Worm (Caenorhabditis elegans) whole organism, young adult: Measurements from ENCODE around the gene srh-40.

ENCODE experiments used
- B0035.1 ChIP-seq: sonication (generic microtip); optimal IDR thresholded peaks from 2 replicates; lab custom pipeline; 2016; ENCODE audit warnings: missing genetic modification characterization, mild to moderate bottlenecking, missing compliant biosample characterization, missing genotype, missing genetic modification reagents
- B0336.3 ChIP-seq: fragments of 200-800 bp; sonication (Bioruptor generic); IDR thresholded peaks from 2 replicates; pipeline ENCODE4 v1.3.6; 2022; ENCODE audit warnings: missing genetic modification characterization, missing compliant biosample characterization
- C06A6.2 ChIP-seq: fragments of 200-800 bp; sonication (Bioruptor generic); conservative IDR thresholded peaks from 2 replicates; pipeline ENCODE4 v1.3.6; 2022; ENCODE audit warnings: missing genetic modification characterization, missing compliant biosample characterization
- C17E4.6 ChIP-seq: fragments of 200-800 bp; sonication (Bioruptor generic); IDR thresholded peaks from 2 replicates; pipeline ENCODE4 v1.3.6; 2022; ENCODE audit warnings: missing genetic modification reagents, missing genetic modification characterization, missing compliant biosample characterization
- D2030.7 ChIP-seq: fragments of 200-800 bp; sonication (Bioruptor generic); IDR thresholded peaks from 2 replicates; pipeline ENCODE4 v1.3.6; 2022; ENCODE audit warnings: missing genetic modification reagents, missing genetic modification characterization, missing compliant biosample characterization
- F22D6.2 ChIP-seq: sonication (generic microtip); optimal IDR thresholded peaks from 2 replicates; lab custom pipeline; 2016; ENCODE audit warnings: mild to moderate bottlenecking, missing genetic modification characterization, missing compliant biosample characterization
- F57C9.4 ChIP-seq: sonication (generic microtip); optimal IDR thresholded peaks from 2 replicates; lab custom pipeline; 2017; ENCODE audit warnings: mild to moderate bottlenecking, missing genetic modification characterization, missing compliant biosample characterization
- K11D2.4 ChIP-seq: fragments of 200-800 bp; sonication (Bioruptor generic); IDR thresholded peaks from 2 replicates; pipeline ENCODE4 v1.3.6; 2022; ENCODE audit warnings: missing genetic modification reagents, missing genetic modification characterization, missing compliant biosample characterization
- T07F8.4 ChIP-seq: sonication (generic microtip); optimal IDR thresholded peaks from 2 replicates; lab custom pipeline; 2016; ENCODE audit warnings: mild to moderate bottlenecking, missing genetic modification characterization, moderate library complexity, missing compliant biosample characterization
- Y56A3A.18 ChIP-seq: fragments of 200-800 bp; sonication (Bioruptor generic); IDR thresholded peaks from 2 replicates; pipeline ENCODE4 v1.3.6; 2022; ENCODE audit warnings: missing genetic modification reagents, missing genetic modification characterization, missing compliant biosample characterization
- akir-1 ChIP-seq: fragments of 200-800 bp; sonication (Bioruptor generic); optimal IDR thresholded peaks from 2 replicates; lab custom pipeline; 2018; ENCODE audit warnings: mild to moderate bottlenecking, missing genetic modification characterization, moderate library complexity, missing compliant biosample characterization
- attf-5 ChIP-seq: fragments of 200-800 bp; sonication (Bioruptor generic); optimal IDR thresholded peaks from 2 replicates; lab custom pipeline; 2018; ENCODE audit warnings: mild to moderate bottlenecking, missing genetic modification characterization, missing compliant biosample characterization
- bed-1 ChIP-seq: fragments of 200-800 bp; sonication (Bioruptor generic); IDR thresholded peaks from 2 replicates; pipeline ENCODE4 v1.3.6; 2022; ENCODE audit warnings: missing genetic modification reagents, missing genetic modification characterization, missing compliant biosample characterization
- bed-2 ChIP-seq: fragments of 200-800 bp; sonication (Bioruptor generic); IDR thresholded peaks from 2 replicates; pipeline ENCODE4 v1.3.6; 2022; ENCODE audit warnings: missing genetic modification reagents, missing genetic modification characterization, missing compliant biosample characterization
- cebp-2 ChIP-seq: fragments of 200-800 bp; sonication (Bioruptor generic); IDR thresholded peaks from 2 replicates; pipeline ENCODE4 v1.3.6; 2022; ENCODE audit warnings: missing genetic modification characterization, missing compliant biosample characterization
- ceh-100 ChIP-seq: fragments of 200-800 bp; sonication (Bioruptor generic); IDR thresholded peaks from 2 replicates; pipeline ENCODE4 v1.3.6; 2022; ENCODE audit warnings: missing genetic modification reagents, missing genetic modification characterization, missing compliant biosample characterization
- ceh-27 ChIP-seq: fragments of 200-800 bp; sonication (Bioruptor generic); optimal IDR thresholded peaks from 2 replicates; lab custom pipeline; 2018; ENCODE audit warnings: mild to moderate bottlenecking, missing genetic modification characterization, moderate library complexity, missing compliant biosample characterization
- ceh-58 ChIP-seq: fragments of 200-800 bp; sonication (Bioruptor generic); IDR thresholded peaks from 2 replicates; pipeline ENCODE4 v1.3.6; 2022; ENCODE audit warnings: missing genetic modification characterization, missing compliant biosample characterization
- dox-1 ChIP-seq: fragments of 200-800 bp; sonication (Bioruptor generic); IDR thresholded peaks from 2 replicates; pipeline ENCODE4 v1.3.6; 2022; ENCODE audit warnings: missing genetic modification reagents, missing genetic modification characterization, missing compliant biosample characterization
- dpff-1 ChIP-seq: sonication (generic microtip); optimal IDR thresholded peaks from 2 replicates; lab custom pipeline; 2017; ENCODE audit warnings: mild to moderate bottlenecking, missing genetic modification characterization, missing compliant biosample characterization
- efl-1 ChIP-seq: fragments of 150-350 bp; optimal IDR thresholded peaks from 2 replicates; lab custom pipeline; 2014; ENCODE audit warnings: missing biosample characterization, missing genetic modification reagents, missing genetic modification characterization
- egl-18 ChIP-seq: fragments of 200-800 bp; sonication (Bioruptor generic); IDR thresholded peaks from 2 replicates; pipeline ENCODE4 v1.3.6; 2022; ENCODE audit warnings: missing genetic modification reagents, missing genetic modification characterization, missing compliant biosample characterization
- egl-44 ChIP-seq: fragments of 200-800 bp; sonication (Bioruptor generic); IDR thresholded peaks from 2 replicates; pipeline ENCODE4 v1.3.6; 2022; ENCODE audit warnings: missing genetic modification reagents, missing genetic modification characterization, missing compliant biosample characterization
- ekl-4 ChIP-seq: fragments of 200-800 bp; sonication (Bioruptor generic); IDR thresholded peaks from 2 replicates; pipeline ENCODE4 v1.3.6; 2022; ENCODE audit warnings: missing genetic modification reagents, missing genetic modification characterization, missing compliant biosample characterization
- fkh-3 ChIP-seq: sonication (generic microtip); optimal IDR thresholded peaks from 2 replicates; lab custom pipeline; 2016; ENCODE audit warnings: mild to moderate bottlenecking, missing genetic modification characterization, missing compliant biosample characterization
- hlh-12 ChIP-seq: sonication (generic microtip); optimal IDR thresholded peaks from 2 replicates; lab custom pipeline; 2016; ENCODE audit warnings: missing genetic modification characterization, missing compliant biosample characterization
- hmg-1.2 ChIP-seq: fragments of 200-800 bp; sonication (Bioruptor generic); IDR thresholded peaks from 2 replicates; pipeline ENCODE4 v1.3.6; 2022; ENCODE audit warnings: missing genetic modification reagents, missing genetic modification characterization, missing compliant biosample characterization
- hmg-20 ChIP-seq: fragments of 200-800 bp; sonication (Bioruptor generic); IDR thresholded peaks from 2 replicates; pipeline ENCODE4 v1.3.6; 2022; ENCODE audit warnings: missing genetic modification reagents, missing genetic modification characterization, missing compliant biosample characterization
- hrde-1 ChIP-seq: sonication (generic microtip); optimal IDR thresholded peaks from 2 replicates; lab custom pipeline; 2016; ENCODE audit warnings: missing genetic modification characterization, mild to moderate bottlenecking, missing compliant biosample characterization, moderate library complexity, missing genotype, missing genetic modification reagents, borderline replicate concordance
- hsf-1 ChIP-seq: fragments of 200-800 bp; sonication (Bioruptor generic); IDR thresholded peaks from 2 replicates; pipeline ENCODE4 v1.3.6; 2022; ENCODE audit warnings: missing genetic modification reagents, missing genetic modification characterization, missing compliant biosample characterization
- lag-1 ChIP-seq: fragments of 200-800 bp; sonication (Bioruptor generic); IDR thresholded peaks from 2 replicates; pipeline ENCODE4 v1.3.6; 2022; ENCODE audit warnings: missing genetic modification reagents, missing genetic modification characterization, missing compliant biosample characterization
- let-607 ChIP-seq, 2 experiments: fragments of 200-800 bp in 1 of 2; sonication (Bioruptor generic) in 1 of 2; sonication (generic microtip) in 1 of 2; optimal IDR thresholded peaks; 2 replicates each; lab custom pipeline; 2016 to 2018; ENCODE audit warnings: mild to moderate bottlenecking in 2 of 2, missing compliant biosample characterization in 2 of 2, missing genetic modification characterization in 2 of 2, moderate library complexity in 2 of 2, missing genotype in 1 of 2
- lin-40 ChIP-seq: sonication (generic microtip); optimal IDR thresholded peaks from 2 replicates; lab custom pipeline; 2016; ENCODE audit warnings: missing genetic modification characterization, mild to moderate bottlenecking, missing compliant biosample characterization, missing genotype, missing genetic modification reagents
- lsy-27 ChIP-seq: sonication (generic microtip); optimal IDR thresholded peaks from 2 replicates; lab custom pipeline; 2017; ENCODE audit warnings: missing genetic modification characterization, mild to moderate bottlenecking, missing compliant biosample characterization, antibody characterized with exemption, missing genotype, borderline replicate concordance; ENCODE audit not compliant: insufficient read depth
- madf-10 ChIP-seq: sonication (generic microtip); optimal IDR thresholded peaks from 2 replicates; lab custom pipeline; 2016; ENCODE audit warnings: mild to moderate bottlenecking, missing genetic modification characterization, missing compliant biosample characterization
- mcd-1 ChIP-seq: fragments of 200-800 bp; sonication (Bioruptor generic); IDR thresholded peaks from 2 replicates; pipeline ENCODE4 v1.3.6; 2022; ENCODE audit warnings: missing genetic modification reagents, missing genetic modification characterization, missing compliant biosample characterization
- mes-4 ChIP-seq: sonication (generic microtip); optimal IDR thresholded peaks from 2 replicates; lab custom pipeline; 2016; ENCODE audit warnings: missing genotype, missing genetic modification characterization, missing compliant biosample characterization
- nfyb-1 ChIP-seq: fragments of 200-800 bp; sonication (Bioruptor generic); IDR thresholded peaks from 2 replicates; pipeline ENCODE4 v1.3.6; 2022; ENCODE audit warnings: missing genetic modification reagents, missing genetic modification characterization, missing compliant biosample characterization
- nhr-120 ChIP-seq: fragments of 200-800 bp; sonication (Bioruptor generic); IDR thresholded peaks from 2 replicates; pipeline ENCODE4 v1.3.6; 2022; ENCODE audit warnings: missing genetic modification characterization, missing compliant biosample characterization
- nhr-179 ChIP-seq: sonication (generic microtip); optimal IDR thresholded peaks from 2 replicates; lab custom pipeline; 2016; ENCODE audit warnings: mild to moderate bottlenecking, missing genetic modification characterization, missing compliant biosample characterization
- nhr-80 ChIP-seq: sonication (generic microtip); optimal IDR thresholded peaks from 2 replicates; lab custom pipeline; 2016; ENCODE audit warnings: missing genetic modification characterization, missing compliant biosample characterization
- repo-1 ChIP-seq: sonication (generic microtip); optimal IDR thresholded peaks from 2 replicates; lab custom pipeline; 2017; ENCODE audit warnings: mild to moderate bottlenecking, missing genetic modification characterization, missing compliant biosample characterization
- snpc-1.1 ChIP-seq: sonication (generic microtip); optimal IDR thresholded peaks from 2 replicates; lab custom pipeline; 2017; ENCODE audit warnings: missing genetic modification characterization, mild to moderate bottlenecking, missing compliant biosample characterization, antibody characterized with exemption, moderate library complexity, missing genotype, missing genetic modification reagents; ENCODE audit not compliant: insufficient read depth
- snpc-4 ChIP-seq, 5 experiments: fragments of 150-350 bp in 1 of 5; sonication (generic microtip) in 4 of 5; optimal IDR thresholded peaks; 2 replicates each; lab custom pipeline; 2014 to 2018; ENCODE audit warnings: missing genetic modification characterization in 5 of 5, missing biosample characterization in 3 of 5, antibody characterized with exemption in 2 of 5, mild to moderate bottlenecking in 2 of 5, missing compliant biosample characterization in 2 of 5, missing genotype in 2 of 5, moderate library complexity in 2 of 5, missing genetic modification reagents in 1 of 5
- tlf-1 ChIP-seq: fragments of 200-800 bp; sonication (Bioruptor generic); optimal IDR thresholded peaks from 2 replicates; lab custom pipeline; 2018; ENCODE audit warnings: mild to moderate bottlenecking, missing genetic modification characterization, missing compliant biosample characterization
- ztf-18 ChIP-seq: sonication (generic microtip); optimal IDR thresholded peaks from 2 replicates; lab custom pipeline; 2016; ENCODE audit warnings: missing genotype, mild to moderate bottlenecking, missing genetic modification characterization, missing compliant biosample characterization
- ztf-22 ChIP-seq: fragments of 200-800 bp; sonication (Bioruptor generic); optimal IDR thresholded peaks from 2 replicates; lab custom pipeline; 2018; ENCODE audit warnings: mild to moderate bottlenecking, missing genetic modification characterization, moderate library complexity, missing compliant biosample characterization
- ztf-26 ChIP-seq: sonication (generic microtip); optimal IDR thresholded peaks from 2 replicates; lab custom pipeline; 2017; ENCODE audit warnings: missing genetic modification characterization, missing compliant biosample characterization

The srh-40 gene

ce11 chrIII:6606022-6606467 is 4.6 kb upstream of the srh-40 start (continued):
- TF ChIP-seq snpc-1.1 (tag; lab: Kevin White, UChicago) (peak; percentile 6), D2030.7 (no peak), bed-2 (GFP tag; lab: Robert Waterston, UW) (no peak), repo-1 (peak; percentile 91), madf-10 (tag; lab: Kevin White, UChicago) (peak; percentile 69), dpff-1 (tag; lab: Kevin White, UChicago) (peak; percentile 74), fkh-3 (tag; lab: Kevin White, UChicago) (peak; percentile 51), nfyb-1 (GFP tag; lab: Robert Waterston, UW) (peak; percentile 88), tlf-1 (GFP tag; lab: Kevin White, UChicago) (peak; percentile 85), lsy-27 (tag; lab: Kevin White, UChicago) (no peak), bed-1 (GFP tag; lab: Robert Waterston, UW) (no peak), egl-18 (no peak), mcd-1 (GFP tag; lab: Robert Waterston, UW) (peak; percentile 72), hrde-1 (peak; percentile 62), snpc-4 (GFP tag; optimal IDR thresholded peaks at IDR 0.05; lab: Kevin White, UChicago) (no peak), snpc-4 (tag; optimal IDR thresholded peaks at IDR 0.05; lab: Kevin White, UChicago) (peak in 3 of 4 experiments; percentile 50 to 64 (median 53)), mes-4 (no peak), C17E4.6 (GFP tag; lab: Robert Waterston, UW) (peak; percentile 61; the same call in 1 of the 2 replicates), efl-1 (GFP tag; lab: Kevin White, UChicago) (peak; percentile 29), nhr-120 (GFP tag; lab: Robert Waterston, UW) (0 out of 2 replicates have a peak, but pooled peaks have one; percentile 56), ztf-22 (GFP tag; lab: Kevin White, UChicago) (peak; percentile 16), ceh-58 (GFP tag; lab: Robert Waterston, UW) (no peak), hmg-20 (GFP tag; lab: Robert Waterston, UW) (no peak), hlh-12 (tag; lab: Kevin White, UChicago) (no peak), nhr-80 (peak; percentile 40), attf-5 (GFP tag; lab: Kevin White, UChicago) (peak; percentile 92), ztf-18 (tag; lab: Kevin White, UChicago) (peak; percentile 51), dox-1 (GFP tag; lab: Robert Waterston, UW) (peak; percentile 72), akir-1 (GFP tag; lab: Kevin White, UChicago) (no peak), let-607 (tag; optimal IDR thresholded peaks at IDR 0.05; lab: Kevin White, UChicago) (peak; percentile 26 to 79), F22D6.2 (tag; lab: Kevin White, UChicago) (no peak), ekl-4 (GFP tag; lab: Robert Waterston, UW) (peak; percentile 87), ceh-100 (0 out of 2 replicates have a peak, but pooled peaks have one; percentile 24), hsf-1 (GFP tag; lab: Robert Waterston, UW) (no peak; the same call in 1 of the 2 replicates), ztf-26 (peak; percentile 64), B0035.1 (tag; lab: Kevin White, UChicago) (peak; percentile 82), cebp-2 (GFP tag; lab: Robert Waterston, UW) (no peak), B0336.3 (peak; percentile 90), lag-1 (GFP tag; lab: Robert Waterston, UW) (no peak), T07F8.4 (peak; percentile 60), nhr-179 (no peak), hmg-1.2 (GFP tag; lab: Robert Waterston, UW) (peak; percentile 83), ceh-27 (peak; percentile 77), Y56A3A.18 (peak; percentile 88), lin-40 (tag; lab: Kevin White, UChicago) (peak; percentile 72), K11D2.4 (GFP tag; lab: Robert Waterston, UW) (peak; percentile 79), egl-44 (GFP tag; lab: Robert Waterston, UW) (no peak), F57C9.4 (tag; lab: Kevin White, UChicago) (peak; percentile 86), C06A6.2 (GFP tag; lab: Robert Waterston, UW) (peak; percentile 61)
